Fruit fly (Drosophila melanogaster) whole organism, adult: ENCODE data around the gene CG17562.
A peak's percentile ranks its signal among the peaks of the same experiment; 100 is the strongest.

Experiments used
- CG11617 ChIP-seq: fragments of 200-800 bp; sonication (Bioruptor generic); optimal IDR thresholded peaks from 2 replicates; lab custom pipeline; 2017; ENCODE audit warnings: mild to moderate bottlenecking, missing biosample characterization, missing genetic modification reagents, missing genetic modification characterization
- CG12768 ChIP-seq: fragments of 200-800 bp; sonication (Bioruptor generic); optimal IDR thresholded peaks from 2 replicates; lab custom pipeline; 2017; ENCODE audit warnings: missing biosample characterization, missing genetic modification characterization, mild to moderate bottlenecking, moderate library complexity, missing genetic modification reagents
- CG14711 ChIP-seq: fragments of 200-800 bp; sonication (Bioruptor generic); optimal IDR thresholded peaks from 2 replicates; lab custom pipeline; 2018; ENCODE audit warnings: missing biosample characterization, mild to moderate bottlenecking, missing genetic modification characterization, moderate library complexity
- CG1620 ChIP-seq: fragments of 200-800 bp; sonication (Bioruptor generic); optimal IDR thresholded peaks from 2 replicates; lab custom pipeline; 2016; ENCODE audit warnings: missing biosample characterization, missing genetic modification characterization
- CG33017 ChIP-seq: fragments of 200-800 bp; sonication (Bioruptor generic); optimal IDR thresholded peaks from 2 replicates; lab custom pipeline; 2018; ENCODE audit warnings: missing biosample characterization, mild to moderate bottlenecking, missing genetic modification characterization, moderate library complexity
- CG5204 ChIP-seq: fragments of 200-800 bp; sonication (Bioruptor generic); optimal IDR thresholded peaks from 2 replicates; lab custom pipeline; 2016; ENCODE audit warnings: missing biosample characterization, missing genetic modification characterization
- CG7045 ChIP-seq: fragments of 200-800 bp; sonication (Bioruptor generic); optimal IDR thresholded peaks from 2 replicates; lab custom pipeline; 2017; ENCODE audit warnings: missing biosample characterization, mild to moderate bottlenecking, missing genetic modification characterization
- CG7101 ChIP-seq: fragments of 200-800 bp; sonication (Bioruptor generic); optimal IDR thresholded peaks from 2 replicates; lab custom pipeline; 2018; ENCODE audit warnings: missing biosample characterization, mild to moderate bottlenecking, missing genetic modification characterization, moderate library complexity
- Clk ChIP-seq: fragments of 200-800 bp; sonication (Bioruptor generic); optimal IDR thresholded peaks from 2 replicates; lab custom pipeline; 2017; ENCODE audit warnings: missing biosample characterization, missing genetic modification characterization
- Crg-1 ChIP-seq: fragments of 200-800 bp; sonication (Bioruptor generic); optimal IDR thresholded peaks from 2 replicates; lab custom pipeline; 2016; ENCODE audit warnings: missing biosample characterization, missing genetic modification characterization
- Hr96 ChIP-seq: fragments of 200-800 bp; sonication (Bioruptor generic); optimal IDR thresholded peaks from 2 replicates; lab custom pipeline; 2016; ENCODE audit warnings: missing biosample characterization, missing genetic modification characterization
- Mnt ChIP-seq: fragments of 200-800 bp; sonication (Bioruptor generic); optimal IDR thresholded peaks from 2 replicates; lab custom pipeline; 2016; ENCODE audit warnings: missing biosample characterization, mild to moderate bottlenecking, missing genetic modification characterization
- bab1 ChIP-seq: fragments of 200-800 bp; sonication (Bioruptor generic); optimal IDR thresholded peaks from 3 replicates; lab custom pipeline; 2019; ENCODE audit warnings: missing biosample characterization, mild to moderate bottlenecking, missing genetic modification characterization, moderate library complexity
- cic ChIP-seq: fragments of 200-800 bp; sonication (Bioruptor generic); optimal IDR thresholded peaks from 2 replicates; lab custom pipeline; 2017; ENCODE audit warnings: missing biosample characterization, mild to moderate bottlenecking, missing genetic modification characterization, moderate library complexity
- cnc ChIP-seq, 2 experiments: fragments of >200 bp; optimal IDR thresholded peaks; 2 replicates each; lab custom pipeline; 2017
- kay ChIP-seq: fragments of 200-800 bp; sonication (Bioruptor generic); peaks from one replicate; lab custom pipeline; 2016; ENCODE audit warnings: missing biosample characterization, missing genetic modification characterization, borderline replicate concordance
- ovo ChIP-seq: fragments of 200-800 bp; sonication (Bioruptor generic); optimal IDR thresholded peaks from 2 replicates; lab custom pipeline; 2016; ENCODE audit warnings: missing biosample characterization, missing genetic modification characterization
- pad ChIP-seq: fragments of 200-800 bp; sonication (Bioruptor generic); optimal IDR thresholded peaks from 3 replicates; lab custom pipeline; 2017; ENCODE audit warnings: missing biosample characterization, missing genetic modification characterization, mild to moderate bottlenecking, moderate library complexity, missing genetic modification reagents
- tj ChIP-seq: fragments of 200-800 bp; sonication (Bioruptor generic); optimal IDR thresholded peaks from 3 replicates; lab custom pipeline; 2017; ENCODE audit warnings: missing biosample characterization, mild to moderate bottlenecking, missing genetic modification characterization, moderate library complexity
- toe ChIP-seq: fragments of 200-800 bp; sonication (Bioruptor generic); optimal IDR thresholded peaks from 2 replicates; lab custom pipeline; 2016; ENCODE audit warnings: missing biosample characterization, missing genetic modification characterization

CG17562 gene

DNA sequence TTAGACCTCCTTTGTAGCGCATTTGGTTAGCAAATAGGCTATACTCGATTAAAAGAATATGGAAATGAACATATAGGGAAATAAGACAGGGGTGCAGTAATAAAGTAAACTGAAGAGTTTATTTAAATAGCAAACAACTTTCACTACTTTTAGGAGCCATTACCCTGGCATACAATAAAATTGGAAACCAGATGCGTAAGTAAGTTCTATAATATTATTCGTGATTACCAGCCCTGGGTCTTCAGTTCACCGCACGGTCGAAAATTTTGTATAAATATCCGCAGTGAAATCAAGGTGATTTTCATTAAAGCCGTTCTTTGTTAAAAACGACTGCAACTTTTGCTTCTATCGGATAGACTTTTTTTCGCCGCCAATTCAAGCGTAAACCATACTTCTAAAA lies at the start of gene CG17562:
TSS of gene CG17562 (plus strand) at position 301 of the 400 bp plus-strand sequence.
- TF ChIP-seq CG5204 (GFP tag; lab: Kevin White, UChicago): no peak
- TF ChIP-seq Mnt (GFP tag; lab: Kevin White, UChicago): no peak
- TF ChIP-seq CG7101 (tag; lab: Kevin White, UChicago): no peak
- TF ChIP-seq CG1620 (GFP tag; lab: Kevin White, UChicago): no peak
- peak; percentile 28 for TF ChIP-seq CG33017 (tag; lab: Kevin White, UChicago)

DNA sequence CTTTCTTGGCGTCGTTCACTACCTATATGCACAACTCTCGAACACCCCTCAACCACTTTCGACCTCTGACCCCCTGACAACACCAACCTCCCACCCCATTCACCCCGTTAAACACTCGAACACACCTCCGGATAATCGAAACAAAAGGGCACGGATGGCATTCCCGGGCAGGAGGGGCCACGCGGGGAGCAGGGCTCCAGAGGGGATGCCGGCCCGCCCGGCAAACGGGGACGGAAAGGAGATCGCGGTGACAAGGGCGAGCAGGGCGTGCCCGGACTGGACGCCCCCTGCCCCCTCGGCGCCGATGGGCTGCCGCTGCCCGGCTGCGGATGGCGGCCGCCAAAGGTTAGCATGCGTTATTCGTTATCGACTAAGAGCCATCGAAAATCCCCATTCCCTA lies 45.8 kb upstream of the CG17562 start:
- TF ChIP-seq toe (GFP tag; lab: Kevin White, UChicago) (no peak), bab1 (GFP tag; lab: Kevin White, UChicago) (no peak), ovo (GFP tag; lab: Kevin White, UChicago) (no peak), CG7101 (tag; lab: Kevin White, UChicago) (no peak), Mnt (GFP tag; lab: Kevin White, UChicago) (no peak), cnc (optimal IDR thresholded peaks at IDR 0.05; lab: Kevin White, UChicago) (no peak), cic (GFP tag; lab: Kevin White, UChicago) (no peak)

DNA sequence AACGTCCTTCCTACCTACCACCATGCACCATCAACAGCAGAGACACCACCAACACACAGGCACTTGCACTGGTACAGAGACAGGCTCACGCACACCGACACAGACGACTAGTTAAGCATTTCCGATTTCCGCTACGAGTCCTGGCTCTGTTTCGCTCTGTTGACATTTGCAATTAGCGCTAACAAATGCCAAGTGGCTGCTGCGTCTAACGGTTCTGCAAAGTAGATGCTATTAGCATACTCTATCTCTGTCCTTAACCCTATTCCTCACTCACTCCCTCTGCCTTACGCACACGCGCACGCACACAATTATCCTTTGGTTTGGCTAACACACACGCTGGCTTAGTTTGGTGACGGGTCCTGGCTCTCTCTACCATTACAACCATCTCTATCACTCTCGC lies 44.6 kb upstream of the CG17562 start:
- TF ChIP-seq Mnt (GFP tag; lab: Kevin White, UChicago): no peak
- TF ChIP-seq CG7101 (tag; lab: Kevin White, UChicago): no peak
- no peak for TF ChIP-seq CG1620 (GFP tag; lab: Kevin White, UChicago)
- no peak for TF ChIP-seq pad (GFP tag; lab: Kevin White, UChicago)
- TF ChIP-seq bab1 (GFP tag; lab: Kevin White, UChicago): no peak
- TF ChIP-seq cic (GFP tag; lab: Kevin White, UChicago): no peak

DNA sequence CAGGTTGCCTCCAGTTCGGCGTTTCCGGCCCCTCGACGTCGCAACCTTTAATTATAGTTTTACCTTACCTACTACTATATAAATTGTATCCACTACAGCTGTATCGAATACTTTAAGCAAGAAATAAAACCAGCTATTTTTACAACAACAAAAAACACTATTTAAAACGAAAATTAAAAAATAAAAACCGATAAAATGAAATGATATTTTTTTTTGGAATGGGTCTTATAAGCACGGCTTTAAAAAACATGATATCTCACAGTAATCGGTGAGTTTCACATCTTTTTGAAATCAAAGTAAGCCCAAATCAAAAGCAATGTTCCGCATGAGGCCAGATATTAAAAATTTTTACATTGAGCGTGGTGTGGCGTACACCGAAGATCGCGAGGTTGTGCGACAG lies 43.9 kb upstream of the CG17562 start, which contains the start of gene CG14891:
TSS of gene CG14891 (plus strand) at position 301 of the 400 bp plus-strand sequence.
- TF ChIP-seq cnc (optimal IDR thresholded peaks at IDR 0.05; lab: Kevin White, UChicago) (no peak), CG7045 (GFP tag; lab: Kevin White, UChicago) (no peak), CG7101 (tag; lab: Kevin White, UChicago) (no peak), tj (GFP tag; lab: Kevin White, UChicago) (no peak), CG33017 (tag; lab: Kevin White, UChicago) (no peak), kay (GFP tag; lab: Kevin White, UChicago) (no peak), ovo (GFP tag; lab: Kevin White, UChicago) (no peak), Clk (GFP tag; lab: Kevin White, UChicago) (no peak), toe (GFP tag; lab: Kevin White, UChicago) (no peak), CG12768 (no peak), CG14711 (tag; lab: Kevin White, UChicago) (no peak), Mnt (GFP tag; lab: Kevin White, UChicago) (no peak), pad (GFP tag; lab: Kevin White, UChicago) (no peak), CG1620 (GFP tag; lab: Kevin White, UChicago) (no peak), Hr96 (GFP tag; lab: Kevin White, UChicago) (no peak), Crg-1 (GFP tag; lab: Kevin White, UChicago) (no peak), CG5204 (GFP tag; lab: Kevin White, UChicago) (no peak), bab1 (GFP tag; lab: Kevin White, UChicago) (no peak)

DNA sequence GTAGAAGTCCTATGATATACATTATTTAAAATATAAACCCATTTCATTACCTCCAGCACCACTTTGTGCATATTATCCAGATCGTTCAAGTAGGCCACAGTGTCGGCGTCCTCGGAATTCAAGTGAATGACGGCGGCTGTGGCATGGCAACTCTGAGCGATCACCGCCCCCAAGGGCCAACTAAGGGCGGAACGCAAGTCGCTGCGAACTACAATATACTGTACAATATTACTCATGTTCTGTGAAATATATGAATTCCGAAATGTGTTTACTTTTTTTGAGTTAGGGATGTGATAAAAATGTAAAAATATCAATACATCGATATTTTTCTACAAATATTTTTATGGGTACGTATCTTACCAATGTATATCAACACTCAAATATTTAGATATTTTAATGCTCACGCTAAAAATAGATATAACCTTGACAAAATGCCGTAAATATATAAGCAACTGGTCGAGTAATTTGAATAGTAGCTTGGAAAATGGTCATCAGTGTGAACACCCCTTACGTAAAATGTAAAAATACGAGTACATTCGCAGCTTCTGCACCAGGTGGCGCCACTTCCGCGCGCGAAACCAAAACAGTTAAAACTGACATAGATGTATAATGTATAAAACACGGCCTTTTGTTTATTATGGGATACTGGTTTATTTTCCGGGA lies 41.5 kb upstream of the CG17562 start, which contains the start of gene CG14903:
TSS of gene CG14903 (minus strand) at position 270 of the 663 bp plus-strand sequence.
- TF ChIP-seq CG1620 (GFP tag; lab: Kevin White, UChicago) (peak; percentile 36), Crg-1 (GFP tag; lab: Kevin White, UChicago) (no peak), CG33017 (tag; lab: Kevin White, UChicago) (no peak), CG7101 (tag; lab: Kevin White, UChicago) (no peak), CG11617 (GFP tag; lab: Kevin White, UChicago) (no peak), Hr96 (GFP tag; lab: Kevin White, UChicago) (peak; percentile 59), pad (GFP tag; lab: Kevin White, UChicago) (no peak), ovo (GFP tag; lab: Kevin White, UChicago) (no peak), CG5204 (GFP tag; lab: Kevin White, UChicago) (peak; percentile 16), Clk (GFP tag; lab: Kevin White, UChicago) (no peak), CG7045 (GFP tag; lab: Kevin White, UChicago) (no peak), tj (GFP tag; lab: Kevin White, UChicago) (no peak), CG12768 (peak; percentile 11), CG14711 (tag; lab: Kevin White, UChicago) (peak; percentile 55), toe (GFP tag; lab: Kevin White, UChicago) (peak; percentile 37), cnc (optimal IDR thresholded peaks at IDR 0.05; lab: Kevin White, UChicago) (no peak), bab1 (GFP tag; lab: Kevin White, UChicago) (no peak), kay (GFP tag; lab: Kevin White, UChicago) (no peak), cic (GFP tag; lab: Kevin White, UChicago) (no peak), Mnt (GFP tag; lab: Kevin White, UChicago) (no peak)

DNA sequence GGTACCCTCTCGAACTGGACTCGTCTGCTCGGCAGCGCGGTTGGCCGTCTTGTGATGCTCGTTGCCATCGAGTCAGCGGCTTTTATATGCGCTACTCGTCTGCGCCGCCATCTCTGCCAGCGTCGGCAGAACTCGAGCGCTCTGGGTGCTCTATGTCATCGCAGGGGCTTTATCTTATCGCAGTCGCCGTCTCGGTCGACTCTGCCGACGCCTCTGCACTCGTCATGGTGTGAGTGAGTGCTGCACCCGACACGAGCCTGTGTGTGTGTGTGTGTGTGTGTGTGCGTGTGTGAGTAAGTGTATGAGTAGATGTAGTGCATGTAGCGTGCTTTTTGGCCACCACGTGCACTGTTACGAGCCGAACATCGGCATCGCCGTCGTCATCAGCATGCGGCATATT lies 31.5 kb upstream of the CG17562 start, which contains the start of gene Scp2:
TSS of gene Scp2 (minus strand) at position 59 of the 400 bp plus-strand sequence.
- TF ChIP-seq CG11617 (GFP tag; lab: Kevin White, UChicago): no peak
- TF ChIP-seq pad (GFP tag; lab: Kevin White, UChicago): no peak
- no peak for TF ChIP-seq kay (GFP tag; lab: Kevin White, UChicago)
- TF ChIP-seq toe (GFP tag; lab: Kevin White, UChicago): no peak
- TF ChIP-seq Clk (GFP tag; lab: Kevin White, UChicago): no peak
- TF ChIP-seq cic (GFP tag; lab: Kevin White, UChicago): no peak
- no peak for TF ChIP-seq CG12768
- TF ChIP-seq Crg-1 (GFP tag; lab: Kevin White, UChicago): no peak
- no peak for TF ChIP-seq CG33017 (tag; lab: Kevin White, UChicago)
- TF ChIP-seq CG5204 (GFP tag; lab: Kevin White, UChicago): no peak
- no peak for TF ChIP-seq CG14711 (tag; lab: Kevin White, UChicago)
- no peak for TF ChIP-seq CG7045 (GFP tag; lab: Kevin White, UChicago)
- no peak for TF ChIP-seq cnc (optimal IDR thresholded peaks at IDR 0.05; lab: Kevin White, UChicago)
- no peak for TF ChIP-seq ovo (GFP tag; lab: Kevin White, UChicago)
